Worm (Caenorhabditis elegans) whole organism, late embryonic: ENCODE results near the gene B0281.5.

Source experiments
- ceh-14 ChIP-seq: sonication (generic microtip); optimal IDR thresholded peaks from 2 replicates; lab custom pipeline; 2016; ENCODE audit warnings: missing genotype, missing genetic modification characterization, missing compliant biosample characterization
- ceh-30 ChIP-seq: fragments of 150-350 bp; optimal IDR thresholded peaks from 2 replicates; lab custom pipeline; 2014; ENCODE audit warnings: missing biosample characterization, missing genetic modification characterization
- ceh-34 ChIP-seq: sonication (generic microtip); optimal IDR thresholded peaks from 2 replicates; lab custom pipeline; 2016; ENCODE audit warnings: mild to moderate bottlenecking, missing genetic modification characterization, missing compliant biosample characterization
- ceh-9 ChIP-seq: sonication (generic microtip); optimal IDR thresholded peaks from 2 replicates; lab custom pipeline; 2016; ENCODE audit warnings: mild to moderate bottlenecking, missing genetic modification characterization, inconsistent platforms, missing compliant biosample characterization
- ets-4 ChIP-seq: sonication (generic microtip); optimal IDR thresholded peaks from 2 replicates; lab custom pipeline; 2016; ENCODE audit warnings: missing genetic modification characterization, missing compliant biosample characterization
- eyg-1 ChIP-seq: sonication (generic microtip); optimal IDR thresholded peaks from 2 replicates; lab custom pipeline; 2016; ENCODE audit warnings: missing genotype, missing genetic modification characterization, missing compliant biosample characterization
- fkh-6 ChIP-seq: sonication (generic microtip); optimal IDR thresholded peaks from 2 replicates; lab custom pipeline; 2016; ENCODE audit warnings: missing genetic modification characterization, missing compliant biosample characterization
- nhr-11 ChIP-seq: fragments of 150-350 bp; optimal IDR thresholded peaks from 2 replicates; lab custom pipeline; 2014; ENCODE audit warnings: missing biosample characterization, missing genetic modification characterization
- pax-1 ChIP-seq: fragments of 150-350 bp; optimal IDR thresholded peaks from 2 replicates; lab custom pipeline; 2014; ENCODE audit warnings: missing biosample characterization, missing genetic modification characterization
- pha-4 ChIP-seq: fragments of 150-350 bp; optimal IDR thresholded peaks from 2 replicates; lab custom pipeline; 2018; ENCODE audit warnings: missing biosample characterization, missing genetic modification reagents, missing genetic modification characterization

ce11 chrII:2306741-2307140, 6.0 kb upstream of the B0281.5 start, which contains the start of gene B0281.3:
- TF ChIP-seq nhr-11 = no peak
- TF ChIP-seq ceh-14 (tag; lab: Kevin White, UChicago) = no peak
- no peak for TF ChIP-seq ets-4 (tag; lab: Kevin White, UChicago)
- TF ChIP-seq eyg-1 = no peak
- TF ChIP-seq pax-1 (tag; lab: Kevin White, UChicago) = no peak
- TF ChIP-seq ceh-30 = no peak
- TF ChIP-seq ceh-9 (tag; lab: Kevin White, UChicago) = no peak
- no peak for TF ChIP-seq fkh-6
- no peak for TF ChIP-seq pha-4 (tag; lab: Kevin White, UChicago)
- no peak for TF ChIP-seq ceh-34 (tag; lab: Kevin White, UChicago)
